Fruit fly (Drosophila melanogaster) whole organism, embryonic: ENCODE measurements around the gene CG6340.

Experiments
- Asciz ChIP-seq: fragments of 200-800 bp; sonication (Bioruptor generic); optimal IDR thresholded peaks from 2 replicates; lab custom pipeline; 2017; ENCODE audit warnings: missing biosample characterization, mild to moderate bottlenecking, missing genetic modification characterization, missing genetic modification reagents
- Bgb ChIP-seq: fragments of 200-800 bp; sonication (Bioruptor generic); IDR thresholded peaks from 2 replicates; pipeline ENCODE4 v1.3.6; 2022; ENCODE audit warnings: missing biosample characterization, missing genetic modification characterization; ENCODE audit not compliant: partially characterized antibody
- CG10267 ChIP-seq: fragments of 200-800 bp; sonication (Bioruptor generic); optimal IDR thresholded peaks from 2 replicates; lab custom pipeline; 2018; ENCODE audit warnings: missing biosample characterization, mild to moderate bottlenecking, missing genetic modification characterization, moderate library complexity
- CG12942 ChIP-seq: fragments of 200-800 bp; sonication (Bioruptor generic); optimal IDR thresholded peaks from 3 replicates; lab custom pipeline; 2016; ENCODE audit warnings: missing biosample characterization, missing genetic modification characterization
- CG13424 ChIP-seq: fragments of 200-800 bp; sonication (Bioruptor generic); optimal IDR thresholded peaks from 2 replicates; lab custom pipeline; 2019; ENCODE audit warnings: missing biosample characterization, mild to moderate bottlenecking, missing genetic modification characterization, moderate library complexity
- CG13894 ChIP-seq: fragments of 200-800 bp; sonication (Bioruptor generic); optimal IDR thresholded peaks from 3 replicates; lab custom pipeline; 2018; ENCODE audit warnings: missing biosample characterization, mild to moderate bottlenecking, missing genetic modification characterization, moderate library complexity
- CG14014 ChIP-seq: fragments of 200-800 bp; sonication (Bioruptor generic); IDR thresholded peaks from 2 replicates; pipeline ENCODE4 v1.3.6; 2022; ENCODE audit warnings: missing biosample characterization, missing genetic modification characterization
- CG15073 ChIP-seq: fragments of 200-800 bp; sonication (Bioruptor generic); optimal IDR thresholded peaks from 2 replicates; lab custom pipeline; 2016; ENCODE audit warnings: missing biosample characterization, missing genetic modification characterization
- CG17361 ChIP-seq: fragments of 200-800 bp; sonication (Bioruptor generic); IDR thresholded peaks from 3 replicates; pipeline ENCODE4 v1.3.6; 2022; ENCODE audit warnings: missing biosample characterization, missing genetic modification characterization
- CG17568 ChIP-seq: fragments of 200-800 bp; sonication (Bioruptor generic); optimal IDR thresholded peaks from 2 replicates; lab custom pipeline; 2018; ENCODE audit warnings: missing biosample characterization, mild to moderate bottlenecking, missing genetic modification characterization, moderate library complexity
- CG18764 ChIP-seq: fragments of 200-800 bp; sonication (Bioruptor generic); optimal IDR thresholded peaks from 3 replicates; lab custom pipeline; 2016; ENCODE audit warnings: missing biosample characterization, missing genetic modification characterization
- CG2678 ChIP-seq: fragments of 200-800 bp; sonication (Bioruptor generic); optimal IDR thresholded peaks from 3 replicates; lab custom pipeline; 2019; ENCODE audit warnings: missing biosample characterization, mild to moderate bottlenecking, missing genetic modification characterization, moderate library complexity
- CG30403 ChIP-seq: fragments of 200-800 bp; sonication (Bioruptor generic); optimal IDR thresholded peaks from 3 replicates; lab custom pipeline; 2016; ENCODE audit warnings: missing biosample characterization, missing genetic modification characterization
- CG3065 ChIP-seq: fragments of 200-800 bp; sonication (Bioruptor generic); optimal IDR thresholded peaks from 2 replicates; lab custom pipeline; 2016; ENCODE audit warnings: missing biosample characterization, missing genetic modification characterization
- CG5953 ChIP-seq: fragments of 200-800 bp; sonication (Bioruptor generic); IDR thresholded peaks from 2 replicates; pipeline ENCODE4 v1.3.6; 2022; ENCODE audit warnings: missing biosample characterization, missing genetic modification characterization
- CG6689 ChIP-seq: fragments of 200-800 bp; sonication (Bioruptor generic); IDR thresholded peaks from 2 replicates; pipeline ENCODE4 v1.3.6; 2022; ENCODE audit warnings: missing biosample characterization, missing genetic modification characterization
- CG7372 ChIP-seq: fragments of 200-800 bp; sonication (Bioruptor generic); IDR thresholded peaks from 2 replicates; pipeline ENCODE4 v1.3.6; 2022; ENCODE audit warnings: missing biosample characterization, missing genetic modification characterization
- CG7928 ChIP-seq: fragments of 200-800 bp; sonication (Bioruptor generic); optimal IDR thresholded peaks from 2 replicates; lab custom pipeline; 2017; ENCODE audit warnings: missing biosample characterization, mild to moderate bottlenecking, missing genetic modification characterization
- CG8290 ChIP-seq, 3 experiments: fragments of 200-800 bp; sonication (Bioruptor generic); optimal IDR thresholded peaks; 2 replicates each; lab custom pipeline; 2016 to 2019; ENCODE audit warnings: missing biosample characterization in 3 of 3, missing genetic modification characterization in 3 of 3, mild to moderate bottlenecking in 2 of 3, moderate library complexity in 1 of 3
- CG8388 ChIP-seq: fragments of 200-800 bp; sonication (Bioruptor generic); optimal IDR thresholded peaks from 2 replicates; lab custom pipeline; 2019; ENCODE audit warnings: missing biosample characterization, mild to moderate bottlenecking, missing genetic modification characterization, moderate library complexity
- CG9215 ChIP-seq: fragments of 200-800 bp; sonication (Bioruptor generic); IDR thresholded peaks from 2 replicates; pipeline ENCODE4 v1.3.6; 2022; ENCODE audit warnings: missing biosample characterization, missing genetic modification characterization
- Chrac-16 ChIP-seq: fragments of 200-800 bp; sonication (Bioruptor generic); optimal IDR thresholded peaks from 3 replicates; lab custom pipeline; 2016; ENCODE audit warnings: missing biosample characterization, missing genetic modification characterization
- CoRest ChIP-seq: fragments of 200-800 bp; sonication (Bioruptor generic); optimal IDR thresholded peaks from 3 replicates; lab custom pipeline; 2018; ENCODE audit warnings: missing biosample characterization, mild to moderate bottlenecking, missing genetic modification characterization, moderate library complexity
- D19B ChIP-seq: fragments of 200-800 bp; sonication (Bioruptor generic); optimal IDR thresholded peaks from 2 replicates; lab custom pipeline; 2017; ENCODE audit warnings: missing biosample characterization, mild to moderate bottlenecking, missing genetic modification characterization
- Dp ChIP-seq: fragments of 200-800 bp; sonication (Bioruptor generic); optimal IDR thresholded peaks from 2 replicates; lab custom pipeline; 2018; ENCODE audit warnings: missing biosample characterization, mild to moderate bottlenecking, missing genetic modification characterization, moderate library complexity
- Eip74EF ChIP-seq, 2 experiments: fragments of 200-800 bp in 1 of 2; fragments of >200 bp in 1 of 2; sonication (Bioruptor generic) in 1 of 2; optimal IDR thresholded peaks; 2 replicates each; lab custom pipeline; 2017 to 2019; ENCODE audit warnings: missing biosample characterization in 2 of 2, missing genetic modification characterization in 2 of 2, mild to moderate bottlenecking in 1 of 2, moderate library complexity in 1 of 2
- HmgZ ChIP-seq: fragments of 200-800 bp; sonication (Bioruptor generic); optimal IDR thresholded peaks from 2 replicates; lab custom pipeline; 2018; ENCODE audit warnings: missing biosample characterization, mild to moderate bottlenecking, missing genetic modification characterization
- NFAT ChIP-seq: fragments of 200-800 bp; sonication (Bioruptor generic); IDR thresholded peaks from 2 replicates; pipeline ENCODE4 v1.3.6; 2022; ENCODE audit warnings: missing biosample characterization, missing genetic modification characterization
- Nf-YC ChIP-seq: fragments of 200-800 bp; optimal IDR thresholded peaks from 3 replicates; lab custom pipeline; 2019; ENCODE audit warnings: missing biosample characterization, mild to moderate bottlenecking, missing genetic modification characterization, moderate library complexity
- NfI ChIP-seq: fragments of 200-800 bp; sonication (Bioruptor generic); optimal IDR thresholded peaks from 3 replicates; lab custom pipeline; 2018; ENCODE audit warnings: missing biosample characterization, mild to moderate bottlenecking, missing genetic modification characterization, moderate library complexity
- Oaz ChIP-seq: fragments of 200-800 bp; sonication (Bioruptor generic); IDR thresholded peaks from 2 replicates; pipeline ENCODE4 v1.3.6; 2022; ENCODE audit warnings: missing biosample characterization, missing genetic modification characterization
- Opbp ChIP-seq: fragments of 200-800 bp; sonication (Bioruptor generic); IDR thresholded peaks from 3 replicates; pipeline ENCODE4 v1.3.6; 2022; ENCODE audit warnings: missing biosample characterization, missing genetic modification characterization; ENCODE audit not compliant: partially characterized antibody
- Sin3A ChIP-seq: fragments of >200 bp; optimal IDR thresholded peaks from 2 replicates; lab custom pipeline; 2018
- Usf ChIP-seq: fragments of 200-800 bp; sonication (Bioruptor generic); optimal IDR thresholded peaks from 2 replicates; lab custom pipeline; 2017; ENCODE audit warnings: missing genotype, missing biosample characterization, missing genetic modification characterization
- YL-1 ChIP-seq: fragments of 200-800 bp; sonication (Bioruptor generic); optimal IDR thresholded peaks from 3 replicates; lab custom pipeline; 2017; ENCODE audit warnings: missing biosample characterization, mild to moderate bottlenecking, missing genetic modification characterization
- bbx ChIP-seq: fragments of 200-800 bp; sonication (Bioruptor generic); IDR thresholded peaks from 2 replicates; pipeline ENCODE4 v1.3.6; 2022; ENCODE audit warnings: missing biosample characterization, missing genetic modification characterization; ENCODE audit not compliant: partially characterized antibody
- bcd ChIP-seq: fragments of 200-800 bp; sonication (Bioruptor generic); optimal IDR thresholded peaks from 2 replicates; lab custom pipeline; 2017; ENCODE audit warnings: missing biosample characterization, mild to moderate bottlenecking, missing genetic modification characterization
- cas ChIP-seq: fragments of 200-800 bp; sonication (Bioruptor generic); IDR thresholded peaks from 2 replicates; pipeline ENCODE4 v1.3.6; 2022; ENCODE audit warnings: missing biosample characterization, missing genetic modification characterization
- ems ChIP-seq: fragments of 200-800 bp; sonication (Bioruptor generic); optimal IDR thresholded peaks from 3 replicates; lab custom pipeline; 2016; ENCODE audit warnings: missing biosample characterization, missing genetic modification characterization
- exex ChIP-seq: fragments of 200-800 bp; sonication (Bioruptor generic); optimal IDR thresholded peaks from 4 replicates; lab custom pipeline; 2018; ENCODE audit warnings: missing biosample characterization, mild to moderate bottlenecking, missing genetic modification characterization, moderate library complexity
- fru ChIP-seq: fragments of >200 bp; optimal IDR thresholded peaks from 2 replicates; lab custom pipeline; 2017
- insv ChIP-seq, 2 experiments: fragments of 200-800 bp; sonication (Bioruptor generic); optimal IDR thresholded peaks; 3 replicates each; lab custom pipeline; 2016 to 2018; ENCODE audit warnings: missing biosample characterization in 2 of 2, missing genetic modification characterization in 2 of 2
- nau ChIP-seq: fragments of 200-800 bp; sonication (Bioruptor generic); optimal IDR thresholded peaks from 3 replicates; lab custom pipeline; 2017; ENCODE audit warnings: missing biosample characterization, mild to moderate bottlenecking, missing genetic modification characterization, missing genetic modification reagents
- otp ChIP-seq: fragments of 200-800 bp; sonication (Bioruptor generic); IDR thresholded peaks from 3 replicates; pipeline ENCODE4, ENCODE4 v1.3.6; 2022; ENCODE audit warnings: missing biosample characterization, missing genetic modification characterization
- pho ChIP-seq: fragments of 200-800 bp; sonication (Bioruptor generic); optimal IDR thresholded peaks from 2 replicates; lab custom pipeline; 2016; ENCODE audit warnings: missing biosample characterization, missing genetic modification characterization
- scrt ChIP-seq: fragments of 200-800 bp; sonication (Bioruptor generic); optimal IDR thresholded peaks from 2 replicates; lab custom pipeline; 2018; ENCODE audit warnings: missing biosample characterization, mild to moderate bottlenecking, missing genetic modification characterization, moderate library complexity
- tgo ChIP-seq: fragments of 200-800 bp; sonication (Bioruptor generic); IDR thresholded peaks from 3 replicates; pipeline ENCODE4 v1.3.6; 2022; ENCODE audit warnings: missing biosample characterization, missing genetic modification characterization
- wdn ChIP-seq: fragments of 200-800 bp; sonication (Bioruptor generic); IDR thresholded peaks from 2 replicates; pipeline ENCODE4 v1.3.6; 2022; ENCODE audit warnings: missing biosample characterization, missing genetic modification characterization
- zf30C ChIP-seq: fragments of 200-800 bp; sonication (Bioruptor generic); optimal IDR thresholded peaks from 3 replicates; lab custom pipeline; 2018; ENCODE audit warnings: missing biosample characterization, mild to moderate bottlenecking, missing genetic modification characterization

Gene CG6340

dm6 chrX:15449490-15450326, 32.5 kb upstream of the CG6340 start, which contains the start of the genes Scamp and Ahcy (continued):
- TF ChIP-seq CG6689 (GFP tag; lab: Robert Waterston, UW), result no peak
- no peak for TF ChIP-seq HmgZ (tag; lab: Kevin White, UChicago)
- TF ChIP-seq CG13424 (tag; lab: Kevin White, UChicago), result peak; percentile 5
- no peak for TF ChIP-seq exex (tag; lab: Kevin White, UChicago)
- no peak for TF ChIP-seq CG13894 (tag; lab: Kevin White, UChicago)
- 0 out of 2 replicates have a peak, but pooled peaks have one; percentile 12 for TF ChIP-seq NFAT
- TF ChIP-seq tgo (GFP tag; lab: Robert Waterston, UW), result no peak
- peak; percentile 28; the same call in 1 of the 2 replicates for TF ChIP-seq bbx (GFP tag; lab: Robert Waterston, UW)
- TF ChIP-seq bcd (GFP tag; lab: Kevin White, UChicago), result no peak
- TF ChIP-seq CG2678 (tag; lab: Kevin White, UChicago), result peak; percentile 32
- peak; percentile 57 for TF ChIP-seq YL-1 (GFP tag; lab: Kevin White, UChicago)
- peak; percentile 15 for TF ChIP-seq Nf-YC (tag; lab: Kevin White, UChicago)
- TF ChIP-seq wdn (GFP tag; lab: Robert Waterston, UW), result no peak
- no peak for TF ChIP-seq ems (GFP tag; lab: Kevin White, UChicago)
- TF ChIP-seq cas (GFP tag; lab: Robert Waterston, UW), result no peak
- peak; percentile 18 for TF ChIP-seq CG8290 (GFP tag; optimal IDR thresholded peaks at IDR 0.05; lab: Kevin White, UChicago)
- no peak for TF ChIP-seq CG8290 (tag; optimal IDR thresholded peaks at IDR 0.05; lab: Kevin White, UChicago)
- no peak for TF ChIP-seq CG14014 (GFP tag; lab: Robert Waterston, UW)
- no peak for TF ChIP-seq Eip74EF (GFP tag; optimal IDR thresholded peaks at IDR 0.05; lab: Kevin White, UChicago)
- TF ChIP-seq D19B, result no peak
- TF ChIP-seq Usf, result no peak
- TF ChIP-seq Oaz (GFP tag; lab: Robert Waterston, UW), result no peak
- peak; percentile 10 for TF ChIP-seq zf30C (GFP tag; lab: Kevin White, UChicago)
- no peak for TF ChIP-seq fru (lab: Kevin White, UChicago)
- no peak for TF ChIP-seq CG5953 (GFP tag; lab: Robert Waterston, UW)
- TF ChIP-seq CG30403, result peak; percentile 30
- TF ChIP-seq CG17361 (GFP tag; lab: Robert Waterston, UW), result peak; percentile 57; the same call in 2 of the 3 replicates
- TF ChIP-seq insv (GFP tag; optimal IDR thresholded peaks at IDR 0.05; lab: Kevin White, UChicago), result peak; percentile 45 to 85
- TF ChIP-seq scrt (GFP tag; lab: Kevin White, UChicago), result no peak
- peak; percentile 32; the same call in 1 of the 2 replicates for TF ChIP-seq Bgb (GFP tag; lab: Robert Waterston, UW)
- TF ChIP-seq CG8388 (GFP tag; lab: Kevin White, UChicago), result no peak
- no peak for TF ChIP-seq NfI (GFP tag; lab: Kevin White, UChicago)
- TF ChIP-seq CG17568 (GFP tag; lab: Kevin White, UChicago), result no peak
- TF ChIP-seq Dp (GFP tag; lab: Kevin White, UChicago), result peak; percentile 50
- peak; percentile 2 for TF ChIP-seq Chrac-16 (GFP tag; lab: Kevin White, UChicago)
- TF ChIP-seq Opbp (GFP tag; lab: Robert Waterston, UW), result peak; percentile 17; the same call in 1 of the 3 replicates
- TF ChIP-seq CG10267 (tag; lab: Kevin White, UChicago), result peak; percentile 39
- TF ChIP-seq CG7372, result no peak
- TF ChIP-seq pho (GFP tag; lab: Kevin White, UChicago), result peak; percentile 4
- TF ChIP-seq CG7928, result peak; percentile 81
- peak; percentile 34 for TF ChIP-seq Sin3A (lab: Kevin White, UChicago)
- TF ChIP-seq nau (GFP tag; lab: Kevin White, UChicago), result no peak
- no peak for TF ChIP-seq Asciz
- TF ChIP-seq CG9215 (GFP tag; lab: Robert Waterston, UW), result no peak
- no peak for TF ChIP-seq CG18764 (GFP tag; lab: Kevin White, UChicago)
- TF ChIP-seq CG15073 (GFP tag; lab: Kevin White, UChicago), result no peak
- TF ChIP-seq CoRest (tag; lab: Kevin White, UChicago), result peak; percentile 35
- no peak for TF ChIP-seq otp (GFP tag; lab: Robert Waterston, UW)
- TF ChIP-seq CG3065 (GFP tag; lab: Kevin White, UChicago), result no peak
- no peak for TF ChIP-seq CG12942 (GFP tag; lab: Kevin White, UChicago)
